Fruit fly (Drosophila melanogaster) whole organism, embryonic: Measurements from ENCODE around the gene CG1137.

Source experiments
- ATbp ChIP-seq: fragments of 200-800 bp; sonication (Bioruptor generic); optimal IDR thresholded peaks from 2 replicates; lab custom pipeline; 2017; ENCODE audit warnings: missing biosample characterization, mild to moderate bottlenecking, missing genetic modification characterization, missing genetic modification reagents
- B-H2 ChIP-seq: fragments of 200-800 bp; sonication (Bioruptor generic); optimal IDR thresholded peaks from 2 replicates; lab custom pipeline; 2018; ENCODE audit warnings: missing biosample characterization, mild to moderate bottlenecking, missing genetic modification characterization
- CG12942 ChIP-seq: fragments of 200-800 bp; sonication (Bioruptor generic); optimal IDR thresholded peaks from 3 replicates; lab custom pipeline; 2016; ENCODE audit warnings: missing biosample characterization, missing genetic modification characterization
- CG14965 ChIP-seq: fragments of 200-800 bp; sonication (Bioruptor generic); optimal IDR thresholded peaks from 2 replicates; lab custom pipeline; 2016; ENCODE audit warnings: missing biosample characterization, missing genetic modification characterization, borderline replicate concordance
- CG15514 ChIP-seq: fragments of 200-800 bp; sonication (Bioruptor generic); optimal IDR thresholded peaks from 3 replicates; lab custom pipeline; 2017; ENCODE audit warnings: missing biosample characterization, missing genetic modification characterization, mild to moderate bottlenecking, moderate library complexity, missing genetic modification reagents
- CG17912 ChIP-seq: fragments of 200-800 bp; sonication (Bioruptor generic); optimal IDR thresholded peaks from 2 replicates; lab custom pipeline; 2018; ENCODE audit warnings: missing biosample characterization, mild to moderate bottlenecking, missing genetic modification characterization
- CG31224 ChIP-seq: fragments of 200-800 bp; sonication (Bioruptor generic); IDR thresholded peaks from 2 replicates; pipeline ENCODE4 v1.3.6; 2022; ENCODE audit warnings: missing biosample characterization, missing genetic modification characterization
- CG31365 ChIP-seq: fragments of 200-800 bp; sonication (Bioruptor generic); optimal IDR thresholded peaks from 2 replicates; lab custom pipeline; 2018; ENCODE audit warnings: missing biosample characterization, mild to moderate bottlenecking, missing genetic modification characterization
- CG31388 ChIP-seq: fragments of 200-800 bp; sonication (Bioruptor generic); optimal IDR thresholded peaks from 2 replicates; lab custom pipeline; 2016; ENCODE audit warnings: missing biosample characterization, missing genetic modification characterization
- CG3163 ChIP-seq: fragments of 200-800 bp; sonication (Bioruptor generic); optimal IDR thresholded peaks from 3 replicates; lab custom pipeline; 2016; ENCODE audit warnings: missing biosample characterization, missing genetic modification characterization
- CG34376 ChIP-seq: fragments of 200-800 bp; sonication (Bioruptor generic); optimal IDR thresholded peaks from 2 replicates; lab custom pipeline; 2018; ENCODE audit warnings: missing biosample characterization, mild to moderate bottlenecking, missing genetic modification characterization
- CG3995 ChIP-seq: fragments of 200-800 bp; sonication (Bioruptor generic); optimal IDR thresholded peaks from 3 replicates; lab custom pipeline; 2016; ENCODE audit warnings: missing biosample characterization, missing genetic modification characterization
- CG4404 ChIP-seq: fragments of 200-800 bp; sonication (Bioruptor generic); IDR thresholded peaks from 2 replicates; pipeline ENCODE4 v1.3.6; 2022; ENCODE audit warnings: missing biosample characterization, missing genetic modification characterization
- CG7928 ChIP-seq: fragments of 200-800 bp; sonication (Bioruptor generic); optimal IDR thresholded peaks from 2 replicates; lab custom pipeline; 2017; ENCODE audit warnings: missing biosample characterization, mild to moderate bottlenecking, missing genetic modification characterization
- CG9797 ChIP-seq: fragments of 200-800 bp; sonication (Bioruptor generic); optimal IDR thresholded peaks from 3 replicates; lab custom pipeline; 2018; ENCODE audit warnings: missing biosample characterization, mild to moderate bottlenecking, missing genetic modification characterization
- CG9876 ChIP-seq: fragments of 200-800 bp; sonication (Bioruptor generic); optimal IDR thresholded peaks from 2 replicates; lab custom pipeline; 2016; ENCODE audit warnings: missing biosample characterization, missing genetic modification characterization
- D19B ChIP-seq: fragments of 200-800 bp; sonication (Bioruptor generic); optimal IDR thresholded peaks from 2 replicates; lab custom pipeline; 2017; ENCODE audit warnings: missing biosample characterization, mild to moderate bottlenecking, missing genetic modification characterization
- Deaf1 ChIP-seq: fragments of 200-800 bp; optimal IDR thresholded peaks from 3 replicates; lab custom pipeline; 2019; ENCODE audit warnings: missing biosample characterization, mild to moderate bottlenecking, missing genetic modification characterization, moderate library complexity
- Dfd ChIP-seq, 2 experiments: fragments of >200 bp; optimal IDR thresholded peaks; 2 replicates each; lab custom pipeline; 2017; ENCODE audit warnings: missing biosample characterization in 2 of 2, missing genetic modification characterization in 2 of 2
- E2f1 ChIP-seq: fragments of 200-800 bp; sonication (Bioruptor generic); IDR thresholded peaks from 2 replicates; pipeline ENCODE4 v1.3.6; 2022; ENCODE audit warnings: missing biosample characterization, missing genetic modification characterization
- Ets65A ChIP-seq: fragments of 200-800 bp; sonication (Bioruptor generic); peaks from one replicate; lab custom pipeline; 2016; ENCODE audit warnings: missing biosample characterization, missing genetic modification characterization
- Hr39 ChIP-seq: fragments of >200 bp; optimal IDR thresholded peaks from 2 replicates; lab custom pipeline; 2017
- Jarid2 ChIP-seq: fragments of 200-800 bp; sonication (Bioruptor generic); optimal IDR thresholded peaks from 3 replicates; lab custom pipeline; 2017; ENCODE audit warnings: mild to moderate bottlenecking, missing biosample characterization, missing genetic modification reagents, missing genetic modification characterization
- Max ChIP-seq: fragments of 200-800 bp; sonication (Bioruptor generic); optimal IDR thresholded peaks from 2 replicates; lab custom pipeline; 2016; ENCODE audit warnings: missing biosample characterization, mild to moderate bottlenecking, missing genetic modification characterization
- Myb ChIP-seq: fragments of 200-800 bp; sonication (Bioruptor generic); optimal IDR thresholded peaks from 2 replicates; lab custom pipeline; 2016; ENCODE audit warnings: missing biosample characterization, missing genetic modification characterization
- Rx ChIP-seq: fragments of 200-800 bp; sonication (Bioruptor generic); IDR thresholded peaks from 2 replicates; pipeline ENCODE4 v1.3.6; 2022; ENCODE audit warnings: missing biosample characterization, missing genetic modification characterization
- Sox102F ChIP-seq: fragments of 200-800 bp; sonication (Bioruptor generic); optimal IDR thresholded peaks from 2 replicates; lab custom pipeline; 2018; ENCODE audit warnings: missing biosample characterization, mild to moderate bottlenecking, missing genetic modification characterization, moderate library complexity
- Trl ChIP-seq, 3 experiments: fragments of >200 bp in 2 of 3; fragments of 200-800 bp in 1 of 3; sonication (Bioruptor generic) in 1 of 3; optimal IDR thresholded peaks; 2 replicates in 1 of 3; 3 replicates in 2 of 3; lab custom pipeline; 2016 to 2017; ENCODE audit warnings: missing biosample characterization in 1 of 3, missing genetic modification characterization in 1 of 3
- abd-A ChIP-seq: fragments of 200-800 bp; sonication (Bioruptor generic); optimal IDR thresholded peaks from 3 replicates; lab custom pipeline; 2019; ENCODE audit warnings: missing biosample characterization, mild to moderate bottlenecking, missing genetic modification characterization, moderate library complexity
- ac ChIP-seq: fragments of 200-800 bp; sonication (Bioruptor generic); optimal IDR thresholded peaks from 3 replicates; lab custom pipeline; 2017; ENCODE audit warnings: missing biosample characterization, mild to moderate bottlenecking, missing genetic modification characterization
- amos ChIP-seq: fragments of 200-800 bp; sonication (Bioruptor generic); IDR thresholded peaks from 2 replicates; pipeline ENCODE4 v1.3.6; 2022; ENCODE audit warnings: missing biosample characterization, missing genetic modification characterization; ENCODE audit not compliant: partially characterized antibody
- bigmax ChIP-seq: fragments of 200-800 bp; sonication (Bioruptor generic); optimal IDR thresholded peaks from 2 replicates; lab custom pipeline; 2018; ENCODE audit warnings: missing biosample characterization, mild to moderate bottlenecking, missing genetic modification characterization
- cad ChIP-seq: fragments of >200 bp; optimal IDR thresholded peaks from 2 replicates; lab custom pipeline; 2017; ENCODE audit warnings: missing biosample characterization, missing genetic modification characterization
- cas ChIP-seq: fragments of 200-800 bp; sonication (Bioruptor generic); IDR thresholded peaks from 2 replicates; pipeline ENCODE4 v1.3.6; 2022; ENCODE audit warnings: missing biosample characterization, missing genetic modification characterization
- chinmo ChIP-seq: fragments of 200-800 bp; sonication (Bioruptor generic); IDR thresholded peaks from 4 replicates; pipeline ENCODE4 v1.3.6; 2022; ENCODE audit warnings: missing biosample characterization, missing genetic modification characterization; ENCODE audit not compliant: partially characterized antibody
- dm ChIP-seq: fragments of 200-800 bp; sonication (Bioruptor generic); optimal IDR thresholded peaks from 3 replicates; lab custom pipeline; 2016; ENCODE audit warnings: missing biosample characterization, missing genetic modification characterization
- ewg ChIP-seq: fragments of 200-800 bp; sonication (Bioruptor generic); optimal IDR thresholded peaks from 3 replicates; lab custom pipeline; 2017; ENCODE audit warnings: mild to moderate bottlenecking, missing biosample characterization, missing genetic modification reagents, missing genetic modification characterization
- jigr1 ChIP-seq: fragments of 200-800 bp; sonication (Bioruptor generic); IDR thresholded peaks from 3 replicates; pipeline ENCODE4 v1.3.6; 2022; ENCODE audit warnings: missing biosample characterization, missing genetic modification characterization
- kah ChIP-seq: fragments of 200-800 bp; sonication (Bioruptor generic); optimal IDR thresholded peaks from 2 replicates; lab custom pipeline; 2018; ENCODE audit warnings: missing biosample characterization, mild to moderate bottlenecking, missing genetic modification characterization
- mld ChIP-seq: fragments of 200-800 bp; sonication (Bioruptor generic); IDR thresholded peaks from 3 replicates; pipeline ENCODE4 v1.3.6; 2022; ENCODE audit warnings: missing biosample characterization, missing genetic modification characterization; ENCODE audit not compliant: partially characterized antibody
- pros ChIP-seq: fragments of 200-800 bp; sonication (Bioruptor generic); optimal IDR thresholded peaks from 3 replicates; lab custom pipeline; 2019; ENCODE audit warnings: missing biosample characterization, mild to moderate bottlenecking, missing genetic modification characterization, moderate library complexity
- seq ChIP-seq: fragments of 200-800 bp; sonication (Bioruptor generic); IDR thresholded peaks from 2 replicates; pipeline ENCODE4 v1.3.6; 2022; ENCODE audit warnings: missing biosample characterization, missing genetic modification characterization
- slbo ChIP-seq: fragments of 200-800 bp; sonication (Bioruptor generic); IDR thresholded peaks from 2 replicates; pipeline ENCODE4 v1.3.6; 2022; ENCODE audit warnings: missing biosample characterization, missing genetic modification characterization
- so ChIP-seq: fragments of 200-800 bp; sonication (Bioruptor generic); IDR thresholded peaks from 3 replicates; pipeline ENCODE4 v1.3.6; 2022; ENCODE audit warnings: missing biosample characterization, missing genetic modification characterization
- ssp ChIP-seq: fragments of 200-800 bp; sonication (Bioruptor generic); IDR thresholded peaks from 2 replicates; pipeline ENCODE4 v1.3.6; 2022; ENCODE audit warnings: missing biosample characterization, missing genetic modification characterization
- tx ChIP-seq: fragments of 200-800 bp; sonication (Bioruptor generic); optimal IDR thresholded peaks from 2 replicates; lab custom pipeline; 2016; ENCODE audit warnings: missing biosample characterization, missing genetic modification characterization

CG1137 gene

DNA sequence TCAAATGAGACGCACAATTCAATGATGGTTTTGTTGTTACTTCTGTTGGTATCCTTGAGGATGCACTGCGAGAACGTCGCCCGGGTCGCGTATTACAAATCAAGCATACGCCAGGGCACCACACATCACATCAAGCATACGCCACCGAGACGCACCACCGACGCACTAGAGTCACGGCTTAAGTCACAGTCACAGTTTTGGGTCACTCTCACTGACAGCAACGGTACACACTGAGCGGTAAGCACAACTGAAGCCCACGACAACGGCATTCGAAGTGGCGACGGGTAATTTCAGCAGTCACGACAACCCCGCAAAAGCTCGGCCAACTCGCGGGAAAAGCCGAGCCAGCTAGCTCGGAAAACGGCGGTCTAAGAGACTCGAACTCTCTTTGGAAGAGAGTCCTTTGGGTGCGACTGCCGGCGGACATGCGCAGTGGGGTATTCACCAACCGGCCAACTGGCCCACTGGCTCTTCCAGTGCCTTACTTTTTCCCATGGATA, 33.0 kb upstream of the CG1137 start, which contains the start of gene dpr11:
Gene dpr11 (minus strand): TSS at position 263 of the 500 bp plus-strand sequence.
- no peak for TF ChIP-seq D19B
- no peak for TF ChIP-seq CG31388 (GFP tag; lab: Kevin White, UChicago)
- no peak for TF ChIP-seq cas (GFP tag; lab: Robert Waterston, UW)
- peak; percentile 3 to 31 for TF ChIP-seq Trl (optimal IDR thresholded peaks at IDR 0.05; lab: Kevin White, UChicago)
- no peak for TF ChIP-seq Trl (GFP tag; optimal IDR thresholded peaks at IDR 0.05; lab: Kevin White, UChicago)
- TF ChIP-seq E2f1 = no peak
- TF ChIP-seq abd-A (tag; lab: Kevin White, UChicago) = peak; percentile 41
- TF ChIP-seq cad (GFP tag; lab: Kevin White, UChicago) = no peak
- no peak for TF ChIP-seq mld (GFP tag; lab: Robert Waterston, UW)
- peak; percentile 76 for TF ChIP-seq Jarid2 (GFP tag; lab: Kevin White, UChicago)
- no peak for TF ChIP-seq Myb (GFP tag; lab: Kevin White, UChicago)
- TF ChIP-seq CG34376 = no peak
- TF ChIP-seq dm = no peak
- TF ChIP-seq ac (GFP tag; lab: Kevin White, UChicago) = no peak
- no peak for TF ChIP-seq Dfd (GFP tag; optimal IDR thresholded peaks at IDR 0.05; lab: Kevin White, UChicago)
- no peak for TF ChIP-seq CG14965 (GFP tag; lab: Kevin White, UChicago)
- TF ChIP-seq Max (GFP tag; lab: Kevin White, UChicago) = no peak
- TF ChIP-seq CG12942 (GFP tag; lab: Kevin White, UChicago) = no peak
- no peak for TF ChIP-seq slbo (GFP tag; lab: Robert Waterston, UW)
- TF ChIP-seq CG9797 (GFP tag; lab: Kevin White, UChicago) = no peak
- TF ChIP-seq pros (GFP tag; lab: Kevin White, UChicago) = no peak
- TF ChIP-seq ssp (GFP tag; lab: Robert Waterston, UW) = no peak
- TF ChIP-seq CG31224 (GFP tag; lab: Robert Waterston, UW) = no peak
- TF ChIP-seq tx (GFP tag; lab: Kevin White, UChicago) = no peak
- TF ChIP-seq CG9876 (GFP tag; lab: Kevin White, UChicago) = no peak
- no peak for TF ChIP-seq kah (GFP tag; lab: Kevin White, UChicago)
- TF ChIP-seq Deaf1 = peak; percentile 92
- no peak for TF ChIP-seq jigr1
- TF ChIP-seq ATbp (GFP tag; lab: Kevin White, UChicago) = no peak
- TF ChIP-seq Hr39 (lab: Kevin White, UChicago) = no peak
- 0 out of 4 replicates have a peak, but pooled peaks have one; percentile 19 for TF ChIP-seq chinmo
- TF ChIP-seq CG17912 = no peak
- TF ChIP-seq seq (GFP tag; lab: Robert Waterston, UW) = no peak
- TF ChIP-seq amos (GFP tag; lab: Robert Waterston, UW) = no peak
- TF ChIP-seq so (GFP tag; lab: Robert Waterston, UW) = no peak
- TF ChIP-seq Ets65A = peak; percentile 14
- TF ChIP-seq ewg (GFP tag; lab: Kevin White, UChicago) = peak; percentile 60
- no peak for TF ChIP-seq Rx (GFP tag; lab: Robert Waterston, UW)
- peak; percentile 81 for TF ChIP-seq CG3163 (GFP tag; lab: Kevin White, UChicago)
- TF ChIP-seq CG31365 (tag; lab: Kevin White, UChicago) = no peak
- TF ChIP-seq bigmax (GFP tag; lab: Kevin White, UChicago) = no peak
- TF ChIP-seq CG7928 (GFP tag; lab: Kevin White, UChicago) = no peak
- no peak for TF ChIP-seq CG4404
- no peak for TF ChIP-seq CG15514
- no peak for TF ChIP-seq Sox102F (GFP tag; lab: Kevin White, UChicago)
- TF ChIP-seq B-H2 (GFP tag; lab: Kevin White, UChicago) = no peak
- TF ChIP-seq CG3995 (GFP tag; lab: Kevin White, UChicago) = peak; percentile 94
